Worm (Caenorhabditis elegans): ENCODE data around the gene let-721.

let-721 gene

ce11 chrIII:6442305-6443125 lies 4.2 kb downstream of the let-721 start, which contains the start of gene mel-32:
Gene mel-32 (minus strand): TSS chrIII:6443000.
- TF ChIP-seq ceh-18 (tag; optimal IDR thresholded peaks at IDR 0.05) (no peak), elt-2 (tag; optimal IDR thresholded peaks at IDR 0.05) (peak; percentile 61)

DNA sequence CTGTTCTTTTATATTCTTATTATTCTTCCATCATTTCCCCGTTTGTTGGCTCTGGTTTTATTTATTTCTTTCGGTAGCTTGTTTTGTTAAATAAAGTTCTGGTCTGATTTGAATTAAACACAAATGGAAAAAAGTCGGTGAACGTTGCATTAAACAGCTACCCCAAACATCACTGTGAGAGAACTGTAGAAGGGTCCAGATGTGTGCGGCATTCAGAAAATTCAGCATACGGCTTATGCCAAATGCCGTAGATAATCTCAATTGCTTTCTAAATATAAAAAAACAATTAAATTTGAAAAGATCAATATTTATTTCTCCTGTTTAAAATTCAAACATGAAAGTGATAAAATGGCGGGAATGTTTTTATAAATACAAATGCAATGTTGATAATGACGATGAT lies 6.9 kb downstream of the let-721 start:
- no peak for TF ChIP-seq ztf-16 (tag; optimal IDR thresholded peaks at IDR 0.05)
- TF ChIP-seq ceh-48 (tag; optimal IDR thresholded peaks at IDR 0.05): no peak
- no peak for TF ChIP-seq pha-2 (tag; optimal IDR thresholded peaks at IDR 0.05)
- TF ChIP-seq syd-9 (tag; optimal IDR thresholded peaks at IDR 0.05): no peak
- TF ChIP-seq ttx-3 (tag; optimal IDR thresholded peaks at IDR 0.05): no peak
- TF ChIP-seq nfya-1 (tag; optimal IDR thresholded peaks at IDR 0.05): no peak
- TF ChIP-seq K02D7.2 (tag; optimal IDR thresholded peaks at IDR 0.05): no peak
- no peak for TF ChIP-seq ceh-19 (GFP tag; optimal IDR thresholded peaks at IDR 0.05)
- TF ChIP-seq ceh-2 (tag; optimal IDR thresholded peaks at IDR 0.05): no peak
- TF ChIP-seq F13H6.1 (tag; optimal IDR thresholded peaks at IDR 0.05): no peak
- TF ChIP-seq ceh-14 (tag; optimal IDR thresholded peaks at IDR 0.05): no peak

ce11 chrIII:6436308-6436707 lies 10.4 kb downstream of the let-721 start, which contains the start of gene C05D11.1:
Gene C05D11.1 (plus strand): TSS chrIII:6436608.
- no peak for TF ChIP-seq ztf-16 (tag; optimal IDR thresholded peaks at IDR 0.05)
- no peak for TF ChIP-seq pag-3 (tag; optimal IDR thresholded peaks at IDR 0.05; ENCODE audit: borderline replicate concordance)
- no peak for TF ChIP-seq mec-3 (tag; optimal IDR thresholded peaks at IDR 0.05; ENCODE audit: borderline replicate concordance)
- TF ChIP-seq unc-86 (tag; optimal IDR thresholded peaks at IDR 0.05): no peak
- no peak for TF ChIP-seq C08G9.2 (tag; optimal IDR thresholded peaks at IDR 0.05)
- TF ChIP-seq pha-2 (tag; optimal IDR thresholded peaks at IDR 0.05): no peak
- no peak for TF ChIP-seq fkh-6 (tag; optimal IDR thresholded peaks at IDR 0.05)
- no peak for TF ChIP-seq ceh-6 (GFP tag; optimal IDR thresholded peaks at IDR 0.05)
- no peak for TF ChIP-seq ahr-1 (tag; optimal IDR thresholded peaks at IDR 0.05)
- no peak for TF ChIP-seq K02D7.2 (tag; optimal IDR thresholded peaks at IDR 0.05)
- no peak for TF ChIP-seq unc-42 (tag; optimal IDR thresholded peaks at IDR 0.05)
- TF ChIP-seq npax-4 (tag; optimal IDR thresholded peaks at IDR 0.05): no peak
- TF ChIP-seq che-1 (tag; optimal IDR thresholded peaks at IDR 0.05): no peak
- no peak for TF ChIP-seq pqm-1 (tag; optimal IDR thresholded peaks at IDR 0.05)
- TF ChIP-seq fax-1 (tag; optimal IDR thresholded peaks at IDR 0.05): no peak
- no peak for TF ChIP-seq pros-1 (tag; optimal IDR thresholded peaks at IDR 0.05)
- no peak for TF ChIP-seq tbx-2 (tag; optimal IDR thresholded peaks at IDR 0.05)

DNA sequence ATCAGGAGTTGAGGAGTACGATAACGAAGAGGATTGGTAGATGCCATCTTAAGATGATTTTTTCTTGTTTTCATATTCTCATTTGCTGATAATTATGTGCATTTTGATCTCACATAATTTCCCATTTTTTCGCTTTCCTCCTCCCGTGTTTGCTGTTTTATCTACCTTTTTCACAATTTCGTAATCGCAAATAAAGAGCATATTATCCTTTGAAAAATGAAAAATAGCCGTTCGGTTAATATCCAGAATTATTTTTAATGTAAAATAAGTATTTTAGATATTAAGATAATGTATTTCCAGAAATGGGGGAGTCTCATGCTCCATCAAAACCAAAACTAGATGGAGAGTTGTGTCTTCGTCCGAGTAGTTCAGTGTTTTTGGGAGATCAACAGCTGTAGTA lies 13.8 kb downstream of the let-721 start, which contains the start of gene vps-16:
Gene vps-16, plus strand, starts transcription at position 301 of the 400 bp plus-strand sequence.
- TF ChIP-seq elt-4 (tag; optimal IDR thresholded peaks at IDR 0.05) (no peak), pag-3 (tag; optimal IDR thresholded peaks at IDR 0.05; ENCODE audit: borderline replicate concordance) (no peak), hlh-15 (tag; optimal IDR thresholded peaks at IDR 0.05) (no peak), eyg-1 (tag; optimal IDR thresholded peaks at IDR 0.05) (no peak), ets-4 (tag; optimal IDR thresholded peaks at IDR 0.05) (no peak), ztf-16 (tag; optimal IDR thresholded peaks at IDR 0.05) (no peak)

DNA sequence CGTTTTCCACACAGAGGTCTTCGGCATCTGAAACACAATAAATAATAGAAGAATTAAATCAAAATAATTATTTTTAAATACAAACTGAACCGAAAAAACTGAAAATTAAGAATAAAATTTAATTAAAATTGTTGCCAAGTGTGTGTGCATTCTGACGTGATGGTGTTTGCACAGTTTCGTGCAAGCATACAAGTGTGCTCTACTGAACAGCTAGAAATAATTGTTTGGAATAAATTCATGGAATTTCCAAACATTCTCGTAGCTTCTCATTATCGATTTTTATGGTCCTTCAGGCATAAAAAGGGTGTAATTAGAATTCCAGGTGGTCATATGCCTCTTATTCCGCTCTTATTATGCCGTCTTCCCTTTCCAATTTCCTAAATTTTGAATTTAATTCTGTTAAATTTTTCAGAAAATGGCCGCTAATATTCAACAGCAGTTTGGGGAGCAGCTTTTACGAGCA lies 14.9 kb downstream of the let-721 start, which contains the start of the genes mrps-17 and txdc-9:
Gene mrps-17, minus strand, starts transcription at position 33 of the 463 bp plus-strand sequence.
Gene txdc-9, plus strand, starts transcription at position 413 of the 463 bp plus-strand sequence.
- TF ChIP-seq ceh-48 (tag; optimal IDR thresholded peaks at IDR 0.05) (peak; percentile 47), ceh-19 (GFP tag; optimal IDR thresholded peaks at IDR 0.05) (no peak), sdc-2 (tag; optimal IDR thresholded peaks at IDR 0.05) (no peak), unc-55 (GFP tag; optimal IDR thresholded peaks at IDR 0.05) (peak; percentile 27), unc-86 (tag; optimal IDR thresholded peaks at IDR 0.05) (peak; percentile 52), ceh-14 (tag; optimal IDR thresholded peaks at IDR 0.05) (peak; percentile 94), C38D4.7 (GFP tag; optimal IDR thresholded peaks at IDR 0.05) (no peak), tbx-2 (tag; optimal IDR thresholded peaks at IDR 0.05) (peak; percentile 36), T23F11.4 (GFP tag; optimal IDR thresholded peaks at IDR 0.05) (no peak), nfya-1 (tag; optimal IDR thresholded peaks at IDR 0.05) (peak; percentile 65), sox-4 (tag; optimal IDR thresholded peaks at IDR 0.05) (no peak), ceh-30 (tag; optimal IDR thresholded peaks at IDR 0.05) (no peak), ceh-45 (GFP tag; IDR thresholded peaks at IDR 0.05) (no peak), C08G9.2 (tag; optimal IDR thresholded peaks at IDR 0.05) (no peak), ceh-6 (GFP tag; optimal IDR thresholded peaks at IDR 0.05) (no peak), elt-4 (tag; optimal IDR thresholded peaks at IDR 0.05) (no peak), pha-2 (tag; optimal IDR thresholded peaks at IDR 0.05) (no peak), mec-3 (tag; optimal IDR thresholded peaks at IDR 0.05; ENCODE audit: borderline replicate concordance) (no peak), hlh-30 (tag; optimal IDR thresholded peaks at IDR 0.05; ENCODE audit: insufficient read depth) (no peak), pros-1 (tag; optimal IDR thresholded peaks at IDR 0.05) (no peak), lin-11 (tag; optimal IDR thresholded peaks at IDR 0.05) (no peak), ceh-34 (tag; optimal IDR thresholded peaks at IDR 0.05) (peak; percentile 31), ceh-2 (tag; optimal IDR thresholded peaks at IDR 0.05) (peak; percentile 21), ttx-3 (tag; optimal IDR thresholded peaks at IDR 0.05) (no peak)

Measured in whole organism, late embryonic.